Worm (Caenorhabditis elegans): ENCODE measurements around the gene C08B6.18.

ce11 chrV:10101916-10102315 is 32.0 kb downstream of the C08B6.18 start, which contains the start of gene C08B6.14:
- TF ChIP-seq lin-13 (tag; optimal IDR thresholded peaks at IDR 0.05) (no peak), drap-1 (GFP tag; optimal IDR thresholded peaks at IDR 0.05) (no peak), ztf-11 (tag; optimal IDR thresholded peaks at IDR 0.05) (no peak), mep-1 (tag; optimal IDR thresholded peaks at IDR 0.05) (no peak), unc-62 (GFP tag; optimal IDR thresholded peaks at IDR 0.05) (no peak), elt-1 (tag; optimal IDR thresholded peaks at IDR 0.05; ENCODE audit: borderline replicate concordance, insufficient read depth) (no peak)
